Fruit fly (Drosophila melanogaster) ovary, adult (tissue): ENCODE results near the gene CG13766.
A peak's percentile ranks its signal among the peaks of the same experiment; 100 is the strongest.

Experiments
- CG17801 ChIP-seq: fragments of 200-800 bp; optimal IDR thresholded peaks from 2 replicates; lab custom pipeline; 2019; ENCODE audit warnings: missing biosample characterization, mild to moderate bottlenecking, missing genetic modification characterization, moderate library complexity; ENCODE audit not compliant: partially characterized antibody

Gene CG13766

DNA sequence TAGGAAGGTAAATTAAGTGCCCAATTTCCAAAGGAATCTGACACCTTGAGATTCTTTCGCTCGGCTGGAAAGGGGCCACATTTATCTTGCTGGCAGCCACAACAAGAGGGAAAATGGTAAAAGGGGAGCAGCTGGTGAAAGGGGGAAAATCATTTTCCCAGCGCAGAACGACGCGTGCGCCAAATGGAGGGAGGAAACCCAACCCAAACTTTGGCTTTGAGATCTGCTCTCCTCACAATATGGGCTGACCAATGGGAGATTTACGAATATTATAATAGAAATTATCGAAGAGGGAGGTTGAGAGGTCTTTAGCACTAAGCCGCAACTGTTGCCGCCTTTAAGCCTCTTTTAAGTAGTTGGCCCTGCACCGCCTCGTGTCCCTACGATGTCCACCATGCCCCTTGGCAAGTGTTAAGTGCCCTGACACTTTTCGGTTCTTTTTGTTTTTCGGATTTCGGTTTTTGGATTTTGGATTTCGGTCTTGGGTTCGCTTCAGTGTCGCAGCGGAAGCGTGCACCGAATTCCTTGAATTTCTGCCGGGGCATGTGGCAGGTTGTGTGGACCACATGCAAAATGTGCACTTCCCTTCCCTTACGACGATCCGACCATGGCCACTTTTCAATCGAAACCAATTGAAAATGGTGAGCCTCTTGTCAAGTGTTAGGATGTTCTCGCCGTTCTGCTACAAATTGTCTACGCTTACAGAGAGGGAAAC, 33.8 kb downstream of the CG13766 start:
- no peak for TF ChIP-seq CG17801 (GFP tag; lab: Kevin White, UChicago)

dm6 chr2L:6530952-6531512, 34.9 kb downstream of the CG13766 start:
- TF ChIP-seq CG17801 (GFP tag; lab: Kevin White, UChicago) = no peak

dm6 chr2L:6526996-6527395, 39.0 kb downstream of the CG13766 start:
- TF ChIP-seq CG17801 (GFP tag; lab: Kevin White, UChicago) = peak; percentile 11
